Fruit fly (Drosophila melanogaster) S2 (cell line): Measurements from ENCODE around the gene hgo.

Source experiments
- CG8478 ChIP-seq: fragments of >200 bp; optimal IDR thresholded peaks from 2 replicates; lab custom pipeline; 2018
- CTCF ChIP-seq, 2 experiments: fragments of >200 bp; optimal IDR thresholded peaks; 2 replicates each; lab custom pipeline; 2018

DNA sequence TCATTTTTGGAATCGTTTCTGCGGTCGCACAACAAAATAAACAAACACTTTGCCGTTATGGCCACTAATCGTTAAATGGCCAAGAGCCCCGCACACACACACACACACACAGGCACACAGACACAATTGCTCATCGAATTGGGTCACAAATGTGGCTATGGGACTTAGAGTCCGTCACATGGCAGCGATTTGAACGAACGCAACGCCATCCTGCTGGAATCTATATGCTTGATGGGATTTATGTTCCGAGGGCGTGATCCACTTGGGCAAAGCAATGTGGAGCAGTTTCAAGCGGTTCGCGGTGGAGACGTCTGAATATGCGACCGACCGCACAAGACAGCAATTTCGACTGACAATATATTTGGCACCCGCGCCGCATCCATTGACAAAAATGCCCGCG is 34.4 kb downstream of the hgo start:
- TF ChIP-seq CTCF (optimal IDR thresholded peaks at IDR 0.05; lab: Kevin White, UChicago) (no peak), CG8478 (no peak)
